Fruit fly (Drosophila melanogaster) whole organism, pupa: Measurements from ENCODE around the gene Or10a.

Experiments
- CG10348 ChIP-seq: fragments of 200-800 bp; sonication (Bioruptor generic); IDR thresholded peaks from 2 replicates; pipeline ENCODE4 v1.3.6; 2022; ENCODE audit warnings: missing biosample characterization, missing genetic modification characterization
- CG12605 ChIP-seq: fragments of 200-800 bp; sonication (Bioruptor generic); IDR thresholded peaks from 2 replicates; pipeline ENCODE4 v1.3.6; 2022; ENCODE audit warnings: missing biosample characterization, missing genetic modification characterization
- CG13204 ChIP-seq: fragments of 200-800 bp; sonication (Bioruptor generic); optimal IDR thresholded peaks from 2 replicates; lab custom pipeline; 2018; ENCODE audit warnings: missing biosample characterization, mild to moderate bottlenecking, missing genetic modification characterization, moderate library complexity
- CG14655 ChIP-seq: fragments of 200-800 bp; sonication (Bioruptor generic); optimal IDR thresholded peaks from 3 replicates; lab custom pipeline; 2017; ENCODE audit warnings: mild to moderate bottlenecking, missing biosample characterization, missing genetic modification reagents, missing genetic modification characterization
- CG15710 ChIP-seq: fragments of 200-800 bp; sonication (Bioruptor generic); optimal IDR thresholded peaks from 2 replicates; lab custom pipeline; 2018; ENCODE audit warnings: missing biosample characterization, mild to moderate bottlenecking, missing genetic modification characterization, moderate library complexity
- CG17806 ChIP-seq: fragments of 200-800 bp; sonication (Bioruptor generic); optimal IDR thresholded peaks from 2 replicates; lab custom pipeline; 2018; ENCODE audit warnings: missing biosample characterization, mild to moderate bottlenecking, missing genetic modification characterization, moderate library complexity
- CG32121 ChIP-seq: fragments of 200-800 bp; sonication (Bioruptor generic); IDR thresholded peaks from 2 replicates; pipeline ENCODE4 v1.3.6; 2022; ENCODE audit warnings: missing biosample characterization, missing genetic modification characterization
- CG34367 ChIP-seq: fragments of 200-800 bp; sonication (Bioruptor generic); optimal IDR thresholded peaks from 2 replicates; lab custom pipeline; 2018; ENCODE audit warnings: missing biosample characterization, mild to moderate bottlenecking, missing genetic modification characterization
- CG4496 ChIP-seq: fragments of 200-800 bp; sonication (Bioruptor generic); IDR thresholded peaks from 3 replicates; pipeline ENCODE4 v1.3.6; 2022; ENCODE audit warnings: missing biosample characterization, missing genetic modification characterization
- CG8159 ChIP-seq: fragments of 200-800 bp; sonication (Bioruptor generic); optimal IDR thresholded peaks from 3 replicates; lab custom pipeline; 2018; ENCODE audit warnings: missing biosample characterization, mild to moderate bottlenecking, missing genetic modification characterization, moderate library complexity
- CG8301 ChIP-seq: fragments of 200-800 bp; sonication (Bioruptor generic); optimal IDR thresholded peaks from 2 replicates; lab custom pipeline; 2018; ENCODE audit warnings: missing biosample characterization, mild to moderate bottlenecking, missing genetic modification characterization
- CG9948 ChIP-seq: fragments of 200-800 bp; sonication (Bioruptor generic); optimal IDR thresholded peaks from 2 replicates; lab custom pipeline; 2018; ENCODE audit warnings: missing biosample characterization, mild to moderate bottlenecking, missing genetic modification characterization, moderate library complexity
- D1 ChIP-seq: fragments of 200-800 bp; sonication (Bioruptor generic); optimal IDR thresholded peaks from 2 replicates; lab custom pipeline; 2018; ENCODE audit warnings: missing biosample characterization, mild to moderate bottlenecking, missing genetic modification characterization, moderate library complexity
- EcR ChIP-seq: fragments of 200-800 bp; sonication (Bioruptor generic); optimal IDR thresholded peaks from 3 replicates; lab custom pipeline; 2019; ENCODE audit warnings: missing biosample characterization, missing genetic modification characterization, mild to moderate bottlenecking, moderate library complexity, missing genetic modification reagents
- Ets98B ChIP-seq: fragments of 200-800 bp; sonication (Bioruptor generic); IDR thresholded peaks from 2 replicates; pipeline ENCODE4 v1.3.6; 2022; ENCODE audit warnings: missing biosample characterization, missing genetic modification characterization
- Pif1A ChIP-seq: fragments of 200-800 bp; sonication (Bioruptor generic); optimal IDR thresholded peaks from 3 replicates; lab custom pipeline; 2016; ENCODE audit warnings: missing biosample characterization, missing genetic modification characterization
- Pif1B ChIP-seq: fragments of 200-800 bp; sonication (Bioruptor generic); optimal IDR thresholded peaks from 3 replicates; lab custom pipeline; 2016; ENCODE audit warnings: missing biosample characterization, missing genetic modification characterization
- Snoo ChIP-seq: fragments of 200-800 bp; sonication (Bioruptor generic); optimal IDR thresholded peaks from 3 replicates; lab custom pipeline; 2017; ENCODE audit warnings: missing biosample characterization, mild to moderate bottlenecking, missing genetic modification characterization, inconsistent platforms
- fd96Ca ChIP-seq: fragments of 200-800 bp; sonication (Bioruptor generic); IDR thresholded peaks from 3 replicates; pipeline ENCODE4 v1.3.6; 2022; ENCODE audit warnings: missing biosample characterization, missing genetic modification characterization
- gl ChIP-seq: fragments of 200-800 bp; sonication (Bioruptor generic); optimal IDR thresholded peaks from 2 replicates; lab custom pipeline; 2018; ENCODE audit warnings: missing biosample characterization, mild to moderate bottlenecking, missing genetic modification characterization
- rn ChIP-seq: fragments of 200-800 bp; sonication (Bioruptor generic); IDR thresholded peaks from 2 replicates; pipeline ENCODE4 v1.3.6; 2022; ENCODE audit warnings: missing biosample characterization, missing genetic modification characterization

Or10a gene

DNA sequence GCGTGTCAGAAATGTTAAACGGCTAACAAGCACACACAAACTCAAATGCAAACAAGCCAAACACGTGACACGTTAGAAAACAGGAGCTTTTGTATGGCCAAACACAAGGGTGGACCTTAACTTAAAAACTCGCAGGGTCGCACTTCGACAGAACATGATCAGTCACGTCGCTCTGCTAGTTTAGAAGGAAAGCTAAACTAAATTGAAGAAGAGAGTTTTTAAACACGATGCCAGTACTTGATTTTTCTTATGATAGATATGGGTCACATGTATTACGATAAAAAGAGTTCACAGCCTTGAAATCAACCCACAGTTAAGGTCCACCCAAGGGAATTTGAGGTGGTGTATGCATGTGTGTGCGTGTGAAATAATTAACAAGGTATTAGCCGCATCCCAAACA, 38.8 kb downstream of the Or10a start:
- no peak for TF ChIP-seq CG17806 (tag; lab: Kevin White, UChicago)
- TF ChIP-seq EcR (GFP tag; lab: Kevin White, UChicago), result no peak
- TF ChIP-seq CG10348, result no peak
- no peak for TF ChIP-seq Snoo (tag; lab: Kevin White, UChicago)
- TF ChIP-seq CG8159 (tag; lab: Kevin White, UChicago), result peak; percentile 69
- TF ChIP-seq Ets98B (GFP tag; lab: Robert Waterston, UW), result no peak
- no peak for TF ChIP-seq CG34367 (tag; lab: Kevin White, UChicago)
- TF ChIP-seq CG15710, result no peak
- TF ChIP-seq CG32121 (GFP tag; lab: Robert Waterston, UW), result no peak
- TF ChIP-seq CG4496 (GFP tag; lab: Robert Waterston, UW), result no peak
- TF ChIP-seq fd96Ca (GFP tag; lab: Robert Waterston, UW), result no peak
- TF ChIP-seq Pif1B (GFP tag; lab: Kevin White, UChicago), result no peak
- peak; percentile 16 for TF ChIP-seq CG14655 (GFP tag; lab: Kevin White, UChicago)
- no peak for TF ChIP-seq CG12605 (GFP tag; lab: Robert Waterston, UW)
- TF ChIP-seq CG13204 (GFP tag; lab: Kevin White, UChicago), result no peak
- no peak for TF ChIP-seq CG8301
- no peak for TF ChIP-seq D1 (tag; lab: Kevin White, UChicago)
- peak; percentile 7 for TF ChIP-seq Pif1A (GFP tag; lab: Kevin White, UChicago)
- peak; percentile 2 for TF ChIP-seq CG9948 (tag; lab: Kevin White, UChicago)
- TF ChIP-seq rn, result no peak
- TF ChIP-seq gl (tag; lab: Kevin White, UChicago), result no peak

DNA sequence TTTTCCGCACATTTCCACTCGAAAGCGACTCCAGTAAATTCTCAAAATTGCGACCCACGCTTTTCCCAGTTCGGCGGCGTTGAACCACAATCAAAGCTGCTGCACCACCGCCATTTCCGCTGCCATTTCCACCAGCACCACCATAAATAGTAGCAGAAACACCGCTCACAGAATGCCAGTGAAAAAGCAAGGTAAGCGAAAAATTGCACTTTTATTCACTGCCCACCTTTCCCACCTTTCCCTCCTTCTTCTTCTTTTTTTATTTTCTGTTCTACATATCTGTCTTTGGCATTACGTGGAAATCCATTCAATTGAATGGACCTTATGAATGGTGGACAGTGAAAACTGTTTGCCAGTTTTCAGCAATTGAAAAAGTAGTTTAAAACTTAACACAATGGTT, 42.9 kb downstream of the Or10a start:
- TF ChIP-seq CG9948 (tag; lab: Kevin White, UChicago) (no peak), CG14655 (GFP tag; lab: Kevin White, UChicago) (no peak), CG10348 (no peak), CG12605 (GFP tag; lab: Robert Waterston, UW) (no peak), rn (no peak), fd96Ca (GFP tag; lab: Robert Waterston, UW) (no peak)

DNA sequence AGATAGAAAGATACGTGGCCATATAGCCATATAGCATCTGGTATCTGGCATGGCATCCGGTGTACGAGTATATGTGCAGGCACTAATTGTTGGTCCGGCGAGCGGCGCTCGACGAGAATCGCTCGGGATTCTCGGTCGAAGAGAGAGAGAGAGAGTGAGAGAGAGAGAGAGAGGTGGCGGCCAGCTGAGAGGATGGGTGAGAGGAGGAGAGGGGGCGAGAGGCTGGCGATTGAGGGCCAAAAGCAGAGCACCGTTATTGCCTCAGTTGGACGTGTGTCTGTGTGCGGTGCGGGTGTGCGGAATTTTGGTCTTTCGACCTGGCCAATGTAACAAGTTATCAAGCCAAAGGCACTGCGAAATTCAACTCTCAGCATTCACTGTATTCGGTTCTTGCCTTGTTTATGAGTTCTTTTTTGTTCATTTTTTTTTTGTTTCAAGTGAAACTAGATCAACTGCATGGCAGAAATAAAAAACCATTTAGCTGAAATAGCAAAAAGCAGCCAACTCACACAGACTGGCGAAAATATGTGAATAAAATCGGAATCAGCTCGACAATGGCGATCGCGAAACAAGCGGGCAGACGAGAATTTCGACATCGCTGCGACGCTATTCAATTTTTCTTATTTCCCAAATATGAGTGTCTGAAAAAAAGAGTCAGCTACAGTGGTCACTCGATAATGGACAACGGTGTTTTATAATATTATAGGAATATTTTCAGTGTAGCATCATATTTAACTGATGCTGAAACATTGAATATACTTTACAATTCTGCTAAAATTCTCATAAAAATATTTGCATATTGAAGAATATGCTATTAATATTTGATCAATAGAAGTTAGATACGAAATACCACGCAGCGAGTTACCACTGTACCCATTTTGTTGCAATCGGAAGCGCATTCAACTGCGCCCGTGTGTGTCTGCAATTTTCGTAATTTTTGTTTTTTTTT, 44.2 kb downstream of the Or10a start:
- TF ChIP-seq CG8159 (tag; lab: Kevin White, UChicago), result no peak
- TF ChIP-seq CG4496 (GFP tag; lab: Robert Waterston, UW), result peak; percentile 39; the same call in 1 of the 3 replicates
- 0 out of 3 replicates have a peak, but pooled peaks have one; percentile 17 for TF ChIP-seq fd96Ca (GFP tag; lab: Robert Waterston, UW)
- TF ChIP-seq CG32121 (GFP tag; lab: Robert Waterston, UW), result peak; percentile 41; the same call in 1 of the 2 replicates
- 0 out of 2 replicates have a peak, but pooled peaks have one; percentile 13 for TF ChIP-seq CG12605 (GFP tag; lab: Robert Waterston, UW)
- peak; percentile 7 for TF ChIP-seq Ets98B (GFP tag; lab: Robert Waterston, UW)
- TF ChIP-seq EcR (GFP tag; lab: Kevin White, UChicago), result no peak

DNA sequence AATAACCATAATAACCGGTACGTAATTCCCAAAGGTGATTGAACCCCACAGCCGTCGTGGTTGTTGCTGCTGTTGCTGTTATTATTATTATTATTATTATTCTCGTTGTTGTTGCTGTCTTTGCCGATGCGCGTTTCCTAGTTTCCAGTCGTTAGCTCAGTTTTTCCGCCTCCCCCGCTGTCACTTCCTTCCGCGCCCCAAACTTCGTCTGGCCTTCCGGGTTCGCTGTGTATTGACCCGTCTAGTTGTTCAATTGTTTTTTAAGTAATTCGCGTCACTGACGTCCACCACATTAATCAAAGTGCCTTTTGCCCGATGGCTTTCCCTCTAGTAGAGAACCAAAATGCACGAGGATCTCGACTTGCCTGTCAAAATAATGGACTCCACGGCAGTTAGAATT, 45.6 kb downstream of the Or10a start:
- no peak for TF ChIP-seq Snoo (tag; lab: Kevin White, UChicago)
- no peak for TF ChIP-seq CG8159 (tag; lab: Kevin White, UChicago)
- no peak for TF ChIP-seq CG15710
- no peak for TF ChIP-seq Ets98B (GFP tag; lab: Robert Waterston, UW)
- TF ChIP-seq CG12605 (GFP tag; lab: Robert Waterston, UW), result no peak
- no peak for TF ChIP-seq CG13204 (GFP tag; lab: Kevin White, UChicago)
- TF ChIP-seq CG10348, result no peak

DNA sequence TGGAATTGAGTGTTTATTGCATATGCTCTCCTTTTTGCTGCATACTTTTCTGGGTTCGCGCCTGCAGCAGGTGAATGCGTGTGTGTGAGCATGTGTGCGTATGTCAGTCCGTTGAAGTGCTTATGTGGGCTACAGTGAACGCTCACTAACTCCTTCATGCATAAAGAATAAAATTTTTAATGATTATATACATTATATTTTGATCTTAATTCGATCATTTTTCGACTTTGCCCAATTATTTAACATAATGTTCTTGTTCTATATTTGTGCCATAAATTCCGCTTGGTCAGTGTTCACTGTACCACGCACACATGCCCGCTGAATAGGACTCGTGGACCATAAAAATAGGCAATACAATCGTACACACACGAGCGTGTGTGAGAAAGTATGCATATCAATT, 46.4 kb downstream of the Or10a start:
- TF ChIP-seq CG14655 (GFP tag; lab: Kevin White, UChicago), result no peak
- peak; percentile 46; the same call in 1 of the 2 replicates for TF ChIP-seq CG32121 (GFP tag; lab: Robert Waterston, UW)
- peak; percentile 33 for TF ChIP-seq Snoo (tag; lab: Kevin White, UChicago)
- no peak for TF ChIP-seq CG8301
- no peak for TF ChIP-seq Pif1A (GFP tag; lab: Kevin White, UChicago)
- TF ChIP-seq CG8159 (tag; lab: Kevin White, UChicago), result peak; percentile 0
- TF ChIP-seq CG17806 (tag; lab: Kevin White, UChicago), result no peak
- TF ChIP-seq CG15710, result peak; percentile 26
- peak; percentile 53; the same call in 1 of the 2 replicates for TF ChIP-seq CG12605 (GFP tag; lab: Robert Waterston, UW)
- peak; percentile 59 for TF ChIP-seq Ets98B (GFP tag; lab: Robert Waterston, UW)
- TF ChIP-seq fd96Ca (GFP tag; lab: Robert Waterston, UW), result peak; percentile 51; the same call in 1 of the 3 replicates
- no peak for TF ChIP-seq CG13204 (GFP tag; lab: Kevin White, UChicago)
- no peak for TF ChIP-seq EcR (GFP tag; lab: Kevin White, UChicago)
- no peak for TF ChIP-seq D1 (tag; lab: Kevin White, UChicago)
- TF ChIP-seq Pif1B (GFP tag; lab: Kevin White, UChicago), result no peak
- TF ChIP-seq rn, result no peak
- peak; percentile 78 for TF ChIP-seq CG4496 (GFP tag; lab: Robert Waterston, UW)
- TF ChIP-seq CG34367 (tag; lab: Kevin White, UChicago), result no peak
- TF ChIP-seq gl (tag; lab: Kevin White, UChicago), result no peak
- no peak for TF ChIP-seq CG9948 (tag; lab: Kevin White, UChicago)
- TF ChIP-seq CG10348, result no peak
